Fruit fly (Drosophila melanogaster) Kc167 (cell line): ENCODE measurements around the gene cpb.

Source experiments
- Sin3A ChIP-seq: fragments of >200 bp; optimal IDR thresholded peaks from 2 replicates; lab custom pipeline; 2018; ENCODE audit warnings: missing external identifiers
- h ChIP-seq: fragments of >200 bp; optimal IDR thresholded peaks from 3 replicates; lab custom pipeline; 2018; ENCODE audit warnings: missing external identifiers
- psq ChIP-seq: fragments of >200 bp; optimal IDR thresholded peaks from 2 replicates; lab custom pipeline; 2017; ENCODE audit warnings: missing external identifiers
- ttk ChIP-seq: sonication (Bioruptor generic); optimal IDR thresholded peaks from 2 replicates; lab custom pipeline; 2017; ENCODE audit warnings: missing external identifiers

DNA sequence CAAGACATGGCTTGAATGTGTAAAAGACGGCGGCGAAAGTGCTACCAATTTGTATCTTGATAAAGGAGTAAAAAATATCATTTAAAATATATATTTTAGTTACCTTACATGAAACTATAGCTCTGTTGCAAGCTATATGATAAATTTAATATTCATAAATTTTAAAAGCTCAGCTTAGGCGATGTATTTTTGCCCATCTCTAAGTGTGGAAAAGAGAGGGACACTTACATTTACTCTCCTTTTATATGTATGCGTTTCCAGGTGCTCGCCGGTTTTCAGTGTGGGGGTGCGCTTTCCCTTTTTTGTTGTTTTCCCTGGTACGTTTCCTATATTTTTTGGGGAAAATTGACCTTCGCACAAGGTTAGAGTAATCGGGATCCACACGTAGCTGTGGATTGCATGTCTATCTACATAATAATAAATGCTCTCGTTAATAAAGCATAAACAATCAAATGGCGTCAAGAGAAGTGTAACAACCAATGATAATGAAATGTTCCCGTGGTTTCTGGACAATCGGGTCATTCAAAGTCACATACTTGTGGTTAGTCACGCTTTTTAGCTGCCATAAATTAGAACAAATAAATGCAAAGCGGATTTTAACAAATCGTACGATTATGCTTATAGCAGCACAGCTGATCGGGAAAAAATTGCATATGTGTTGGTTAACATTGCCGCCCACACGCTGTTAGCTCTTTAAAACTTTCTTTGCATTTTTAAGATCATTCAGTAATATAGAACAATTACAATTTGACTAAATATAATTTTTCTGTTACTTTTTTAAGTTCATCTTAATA lies 23.3 kb downstream of the cpb start:
- TF ChIP-seq h (no peak), psq (lab: Kevin White, UChicago) (no peak), Sin3A (lab: Kevin White, UChicago) (no peak), ttk (lab: Kevin White, UChicago) (no peak)
